Worm (Caenorhabditis elegans) whole organism, late embryonic: ENCODE results near the gene lron-3.

Experiments used
- C08G9.2 ChIP-seq: sonication (generic microtip); optimal IDR thresholded peaks from 2 replicates; lab custom pipeline; 2016; ENCODE audit warnings: mild to moderate bottlenecking, missing genetic modification characterization, moderate library complexity, missing compliant biosample characterization
- ceh-19 ChIP-seq: fragments of 200-800 bp; sonication (Bioruptor generic); optimal IDR thresholded peaks from 2 replicates; lab custom pipeline; 2018; ENCODE audit warnings: mild to moderate bottlenecking, missing genetic modification characterization, missing compliant biosample characterization
- ceh-30 ChIP-seq: fragments of 150-350 bp; optimal IDR thresholded peaks from 2 replicates; lab custom pipeline; 2014; ENCODE audit warnings: missing biosample characterization, missing genetic modification characterization
- ceh-34 ChIP-seq: sonication (generic microtip); optimal IDR thresholded peaks from 2 replicates; lab custom pipeline; 2016; ENCODE audit warnings: mild to moderate bottlenecking, missing genetic modification characterization, missing compliant biosample characterization
- elt-4 ChIP-seq: sonication (generic microtip); optimal IDR thresholded peaks from 2 replicates; lab custom pipeline; 2016; ENCODE audit warnings: missing genetic modification characterization, missing compliant biosample characterization
- fax-1 ChIP-seq: sonication (generic microtip); optimal IDR thresholded peaks from 2 replicates; lab custom pipeline; 2016; ENCODE audit warnings: missing genotype, missing genetic modification characterization, missing compliant biosample characterization
- fkh-6 ChIP-seq: sonication (generic microtip); optimal IDR thresholded peaks from 2 replicates; lab custom pipeline; 2016; ENCODE audit warnings: missing genetic modification characterization, missing compliant biosample characterization
- lin-11 ChIP-seq: fragments of 200-800 bp; sonication (Bioruptor generic); optimal IDR thresholded peaks from 2 replicates; lab custom pipeline; 2018; ENCODE audit warnings: mild to moderate bottlenecking, missing genetic modification characterization, missing compliant biosample characterization
- nfya-1 ChIP-seq: sonication (generic microtip); optimal IDR thresholded peaks from 2 replicates; lab custom pipeline; 2017; ENCODE audit warnings: missing genetic modification characterization, mild to moderate bottlenecking, missing compliant biosample characterization, antibody characterized with exemption, moderate library complexity
- pha-4 ChIP-seq: fragments of 150-350 bp; optimal IDR thresholded peaks from 2 replicates; lab custom pipeline; 2018; ENCODE audit warnings: missing biosample characterization, missing genetic modification reagents, missing genetic modification characterization
- pqm-1 ChIP-seq: sonication (generic microtip); optimal IDR thresholded peaks from 2 replicates; lab custom pipeline; 2016; ENCODE audit warnings: missing genetic modification characterization, missing compliant biosample characterization
- tbx-2 ChIP-seq: sonication (generic microtip); optimal IDR thresholded peaks from 2 replicates; lab custom pipeline; 2016; ENCODE audit warnings: missing genetic modification characterization, missing compliant biosample characterization
- tbx-7 ChIP-seq: sonication (generic microtip); optimal IDR thresholded peaks from 2 replicates; lab custom pipeline; 2016; ENCODE audit warnings: missing genotype, missing genetic modification characterization, missing compliant biosample characterization

- TF ChIP-seq ceh-19: no peak
- no peak for TF ChIP-seq tbx-2 (tag; lab: Kevin White, UChicago)
- TF ChIP-seq pha-4: no peak
- TF ChIP-seq lin-11 (tag; lab: Kevin White, UChicago): no peak
- TF ChIP-seq tbx-7: no peak
- TF ChIP-seq elt-4 (tag; lab: Kevin White, UChicago): no peak
- TF ChIP-seq C08G9.2 (tag; lab: Kevin White, UChicago): no peak
- TF ChIP-seq fkh-6 (tag; lab: Kevin White, UChicago): no peak
- TF ChIP-seq fax-1 (tag; lab: Kevin White, UChicago): no peak
- no peak for TF ChIP-seq ceh-34 (tag; lab: Kevin White, UChicago)
- no peak for TF ChIP-seq pqm-1 (tag; lab: Kevin White, UChicago)
- TF ChIP-seq ceh-30: no peak
- TF ChIP-seq nfya-1 (tag; lab: Kevin White, UChicago): no peak
These were observed 53.0 kb downstream of the lron-3 start, which contains the start of gene tbh-1 for ce11 chrX:15504795-15505194.
